Worm (Caenorhabditis elegans): ENCODE measurements around the gene C06H2.7.
A peak's percentile ranks its signal among the peaks of the same experiment; 100 is the strongest.

Gene C06H2.7

ce11 chrV:11147780-11148144 lies 3.2 kb upstream of the C06H2.7 start:
- TF ChIP-seq ceh-24 (tag; optimal IDR thresholded peaks at IDR 0.05) (no peak), che-1 (tag; optimal IDR thresholded peaks at IDR 0.05) (no peak), gmeb-2 (tag; optimal IDR thresholded peaks at IDR 0.05) (no peak), unc-86 (tag; optimal IDR thresholded peaks at IDR 0.05) (no peak), ceh-22 (tag; optimal IDR thresholded peaks at IDR 0.05) (no peak), nfya-1 (tag; optimal IDR thresholded peaks at IDR 0.05) (no peak), fax-1 (tag; optimal IDR thresholded peaks at IDR 0.05) (no peak), ref-2 (tag; optimal IDR thresholded peaks at IDR 0.05) (no peak), ceh-19 (GFP tag; optimal IDR thresholded peaks at IDR 0.05) (no peak), unc-55 (GFP tag; optimal IDR thresholded peaks at IDR 0.05) (no peak), hlh-8 (tag; optimal IDR thresholded peaks at IDR 0.05) (no peak)

ce11 chrV:11146958-11147779 lies 2.6 kb upstream of the C06H2.7 start, which contains the start of the genes T19C4.24 and nlp-33:
Gene T19C4.24 (minus strand): TSS chrV:11147008.
Gene nlp-33 (plus strand): TSS chrV:11147346.
- TF ChIP-seq tbx-2 (tag; optimal IDR thresholded peaks at IDR 0.05) (no peak), ceh-9 (tag; optimal IDR thresholded peaks at IDR 0.05) (no peak), fkh-6 (tag; optimal IDR thresholded peaks at IDR 0.05) (no peak), nhr-232 (tag; optimal IDR thresholded peaks at IDR 0.05) (no peak), pqm-1 (tag; optimal IDR thresholded peaks at IDR 0.05) (no peak), hlh-30 (tag; optimal IDR thresholded peaks at IDR 0.05; ENCODE audit: insufficient read depth) (no peak), syd-9 (tag; optimal IDR thresholded peaks at IDR 0.05) (no peak), ceh-48 (tag; optimal IDR thresholded peaks at IDR 0.05) (no peak), pax-1 (tag; optimal IDR thresholded peaks at IDR 0.05) (no peak)

DNA sequence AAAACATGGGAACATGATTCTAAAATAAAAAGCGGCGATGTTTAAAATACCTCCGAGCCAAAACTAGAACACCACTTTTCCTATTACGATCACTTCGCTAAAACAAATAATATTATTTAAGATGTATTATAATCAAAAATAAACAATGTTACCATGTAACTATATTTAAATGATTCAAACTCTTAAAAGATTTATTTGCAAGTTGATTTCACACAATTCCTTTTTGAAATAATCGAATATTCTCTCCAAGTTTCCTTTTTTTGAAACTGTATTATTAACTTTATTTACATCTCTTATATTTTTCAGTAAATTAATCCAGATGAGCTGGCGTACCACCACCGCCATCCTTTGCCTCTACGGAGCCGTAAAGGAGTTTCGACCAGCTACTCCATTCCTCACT lies 3.4 kb downstream of the C06H2.7 start, which contains the start of gene folt-1:
Gene folt-1 (plus strand): TSS at position 301 of the 400 bp plus-strand sequence.
- TF ChIP-seq che-1 (tag; optimal IDR thresholded peaks at IDR 0.05), result no peak
- TF ChIP-seq ztf-16 (tag; optimal IDR thresholded peaks at IDR 0.05), result no peak
- TF ChIP-seq eyg-1 (tag; optimal IDR thresholded peaks at IDR 0.05), result no peak
- no peak for TF ChIP-seq K09A11.1 (tag; optimal IDR thresholded peaks at IDR 0.05; ENCODE audit: insufficient read depth)
- TF ChIP-seq fkh-6 (tag; optimal IDR thresholded peaks at IDR 0.05), result no peak
- TF ChIP-seq T23F11.4 (GFP tag; optimal IDR thresholded peaks at IDR 0.05), result no peak
- no peak for TF ChIP-seq ceh-18 (tag; optimal IDR thresholded peaks at IDR 0.05)
- no peak for TF ChIP-seq hlh-15 (tag; optimal IDR thresholded peaks at IDR 0.05)
- TF ChIP-seq dve-1 (tag; optimal IDR thresholded peaks at IDR 0.05), result no peak
- TF ChIP-seq pha-4 (tag; optimal IDR thresholded peaks at IDR 0.05), result no peak

ce11 chrV:11140326-11140725 lies 4.3 kb downstream of the C06H2.7 start:
- TF ChIP-seq ceh-18 (tag; optimal IDR thresholded peaks at IDR 0.05), result peak; percentile 60
- peak; percentile 3 for TF ChIP-seq unc-42 (tag; optimal IDR thresholded peaks at IDR 0.05)
- TF ChIP-seq rnt-1 (tag; optimal IDR thresholded peaks at IDR 0.05), result no peak

DNA sequence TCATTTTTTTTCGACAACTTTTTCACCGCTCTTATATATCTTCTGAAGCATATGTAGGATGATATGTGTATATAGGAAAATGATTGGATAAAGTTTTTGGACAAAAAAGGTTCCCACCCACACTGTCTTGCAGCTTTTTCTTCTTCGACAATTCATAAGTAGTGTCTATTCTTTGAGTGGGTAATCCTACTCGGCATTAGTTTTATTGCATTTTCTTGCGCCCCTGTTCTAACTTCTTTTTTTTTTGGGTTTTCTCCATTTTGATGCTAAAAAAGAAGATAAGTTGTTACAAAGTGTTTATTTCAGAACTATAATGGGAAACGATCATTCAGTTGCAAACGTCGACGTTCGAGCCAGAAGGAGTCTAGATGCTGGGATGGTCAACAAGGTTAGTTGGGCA lies 10.3 kb downstream of the C06H2.7 start, which contains the start of gene glb-3:
Gene glb-3 (plus strand): TSS at position 301 of the 400 bp plus-strand sequence.
- no peak for TF ChIP-seq gmeb-2 (tag; optimal IDR thresholded peaks at IDR 0.05)
- no peak for TF ChIP-seq Y22D7AL.16 (tag; optimal IDR thresholded peaks at IDR 0.05)
- no peak for TF ChIP-seq odd-2 (tag; optimal IDR thresholded peaks at IDR 0.05)
- no peak for TF ChIP-seq syd-9 (tag; optimal IDR thresholded peaks at IDR 0.05)

- no peak for TF ChIP-seq gmeb-2 (tag; optimal IDR thresholded peaks at IDR 0.05)
- TF ChIP-seq ceh-31 (tag; optimal IDR thresholded peaks at IDR 0.05), result no peak
- no peak for TF ChIP-seq ceh-48 (tag; optimal IDR thresholded peaks at IDR 0.05)
- TF ChIP-seq hlh-8 (tag; optimal IDR thresholded peaks at IDR 0.05), result peak; percentile 15
These were observed 11.1 kb downstream of the C06H2.7 start for ce11 chrV:11133516-11133915.
